Fruit fly (Drosophila melanogaster): ENCODE data around the gene CG42675.
A peak's percentile ranks its signal among the peaks of the same experiment; 100 is the strongest.

DNA sequence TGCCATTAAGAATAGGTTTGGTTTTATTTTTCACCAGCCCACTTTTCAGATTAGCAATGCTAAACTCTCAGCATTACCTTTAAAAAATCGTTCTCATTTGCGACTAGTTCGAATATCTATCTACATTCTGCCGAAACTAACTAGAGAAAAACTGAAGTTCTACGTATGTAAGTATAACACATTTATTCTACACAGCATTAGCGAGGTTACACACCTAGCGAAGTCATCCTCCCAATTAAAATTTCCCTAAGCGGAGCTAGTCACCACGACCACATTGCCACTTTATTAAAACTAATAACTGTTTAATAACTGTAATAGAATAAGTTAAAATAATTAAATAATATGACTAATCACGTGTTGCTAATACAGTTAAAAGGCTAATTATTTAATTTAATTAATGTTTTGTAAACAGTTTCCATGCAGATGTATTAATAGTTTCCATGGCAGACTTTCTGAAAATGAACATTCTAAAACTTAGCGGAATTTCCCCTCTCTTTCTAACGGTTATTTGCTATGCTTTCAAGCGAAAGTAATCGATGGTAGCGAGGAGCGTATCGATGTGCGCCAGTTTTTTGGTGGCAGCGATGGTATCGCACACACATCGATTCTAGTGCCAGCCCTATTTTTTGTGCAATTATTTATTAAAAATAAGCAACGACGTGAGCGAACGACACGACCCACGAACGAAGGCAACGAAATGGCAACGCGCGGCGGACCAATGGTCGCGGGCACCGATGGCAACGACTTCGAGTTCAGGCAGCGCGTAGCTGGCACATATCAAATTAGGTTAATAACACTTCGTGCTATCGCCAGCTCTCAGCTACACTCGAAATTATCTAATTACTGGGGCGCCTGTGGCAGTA is 34.4 kb upstream of the CG42675 start, which contains the start of gene jagn:
- peak; percentile 57 for TF ChIP-seq sage (GFP tag; optimal IDR thresholded peaks at IDR 0.05)
- TF ChIP-seq brk (GFP tag; optimal IDR thresholded peaks at IDR 0.05): no peak
- no peak for TF ChIP-seq Hr78 (GFP tag; optimal IDR thresholded peaks at IDR 0.05)
- no peak for TF ChIP-seq Dfd (GFP tag; optimal IDR thresholded peaks at IDR 0.05)
- no peak for TF ChIP-seq Rel (GFP tag; optimal IDR thresholded peaks at IDR 0.05)
- TF ChIP-seq Rel (tag; optimal IDR thresholded peaks at IDR 0.05): peak; percentile 63
- TF ChIP-seq Jra (GFP tag; optimal IDR thresholded peaks at IDR 0.05): peak; percentile 68
- no peak for TF ChIP-seq dl (GFP tag; optimal IDR thresholded peaks at IDR 0.05; ENCODE audit: insufficient read depth in 1 of 2, partially characterized antibody in 2 of 2)
- peak; percentile 50 for TF ChIP-seq psq (GFP tag; optimal IDR thresholded peaks at IDR 0.05)
- TF ChIP-seq usp (GFP tag; optimal IDR thresholded peaks at IDR 0.05): no peak
- TF ChIP-seq fru (GFP tag; optimal IDR thresholded peaks at IDR 0.05): peak; percentile 43
- TF ChIP-seq h (GFP tag; optimal IDR thresholded peaks at IDR 0.05): peak; percentile 63
- no peak for TF ChIP-seq tai (GFP tag; optimal IDR thresholded peaks at IDR 0.05)
- peak; percentile 41 for TF ChIP-seq HLH106 (tag; optimal IDR thresholded peaks at IDR 0.05)
